Fruit fly (Drosophila melanogaster): ENCODE measurements around the gene CycD.

Gene CycD

dm6 chrX:15867863-15868262, 41.6 kb downstream of the CycD start, which contains the start of gene Gapdh2 (continued):
- TF ChIP-seq slp2 (GFP tag; optimal IDR thresholded peaks at IDR 0.05) = peak; percentile 95
- peak; percentile 98 for TF ChIP-seq sim (GFP tag; IDR thresholded peaks at IDR 0.05)
- peak; percentile 99 for TF ChIP-seq CG4424 (GFP tag; optimal IDR thresholded peaks at IDR 0.05)
- peak; percentile 76 for TF ChIP-seq z (GFP tag; IDR thresholded peaks at IDR 0.05)
- peak; percentile 99 for TF ChIP-seq NfI (GFP tag; optimal IDR thresholded peaks at IDR 0.05)
- TF ChIP-seq her (GFP tag; optimal IDR thresholded peaks at IDR 0.05) = peak; percentile 94
- TF ChIP-seq ab (GFP tag; optimal IDR thresholded peaks at IDR 0.05) = peak; percentile 88
- peak; percentile 63 for TF ChIP-seq CG13287 (GFP tag; IDR thresholded peaks at IDR 0.05; ENCODE audit: partially characterized antibody)
- TF ChIP-seq CG7786 (GFP tag; optimal IDR thresholded peaks at IDR 0.05) = peak; percentile 95
- peak; percentile 38 for TF ChIP-seq BEAF-32 (GFP tag; optimal IDR thresholded peaks at IDR 0.05)
- TF ChIP-seq CG4854 (GFP tag; optimal IDR thresholded peaks at IDR 0.05) = peak; percentile 98
- TF ChIP-seq ase (GFP tag; IDR thresholded peaks at IDR 0.05) = peak; percentile 99
- peak; percentile 97 for TF ChIP-seq CG1647 (GFP tag; optimal IDR thresholded peaks at IDR 0.05)
- no peak for TF ChIP-seq lov (optimal IDR thresholded peaks at IDR 0.05)
- TF ChIP-seq lov (GFP tag; IDR thresholded peaks at IDR 0.05) = peak; percentile 98; the same call in 2 of the 3 replicates
- peak; percentile 99 for TF ChIP-seq scrt (GFP tag; optimal IDR thresholded peaks at IDR 0.05)
- peak; percentile 100 for TF ChIP-seq CG6765 (GFP tag; optimal IDR thresholded peaks at IDR 0.05)
- peak; percentile 96 for TF ChIP-seq Poxn (GFP tag; IDR thresholded peaks at IDR 0.05)
- peak; percentile 99 for TF ChIP-seq CG1233 (GFP tag; optimal IDR thresholded peaks at IDR 0.05)
- no peak; the same call in none of the 3 replicates for TF ChIP-seq gce (GFP tag; IDR thresholded peaks at IDR 0.05)
- peak; percentile 97 for TF ChIP-seq CG14667 (GFP tag; IDR thresholded peaks at IDR 0.05)
- TF ChIP-seq Blimp-1 (GFP tag; optimal IDR thresholded peaks at IDR 0.05) = peak; percentile 99
- peak; percentile 100 for TF ChIP-seq CG18599 (GFP tag; optimal IDR thresholded peaks at IDR 0.05)
- TF ChIP-seq tgo (GFP tag; IDR thresholded peaks at IDR 0.05) = peak; percentile 99
- TF ChIP-seq Lpt (GFP tag; optimal IDR thresholded peaks at IDR 0.05) = no peak
- peak; percentile 94 for TF ChIP-seq CG12236 (GFP tag; optimal IDR thresholded peaks at IDR 0.05)
- peak; percentile 97 for TF ChIP-seq tio (GFP tag; optimal IDR thresholded peaks at IDR 0.05)
- TF ChIP-seq dysf (GFP tag; IDR thresholded peaks at IDR 0.05) = peak; percentile 99
- peak; percentile 98 for TF ChIP-seq gcm2 (GFP tag; optimal IDR thresholded peaks at IDR 0.05)
- peak; percentile 94 for TF ChIP-seq CG1792 (GFP tag; optimal IDR thresholded peaks at IDR 0.05)
- peak; percentile 99 for TF ChIP-seq ara (GFP tag; IDR thresholded peaks at IDR 0.05)
- TF ChIP-seq D19B (GFP tag; optimal IDR thresholded peaks at IDR 0.05) = peak; percentile 97
- TF ChIP-seq CG9609 (GFP tag; optimal IDR thresholded peaks at IDR 0.05) = peak; percentile 92
- peak; percentile 94 for TF ChIP-seq tx (GFP tag; optimal IDR thresholded peaks at IDR 0.05)
- TF ChIP-seq jigr1 (GFP tag; IDR thresholded peaks at IDR 0.05) = no peak; the same call in 2 of the 3 replicates
- peak; percentile 99 for TF ChIP-seq MBD-R2 (GFP tag; IDR thresholded peaks at IDR 0.05)
- TF ChIP-seq CG11247 (GFP tag; IDR thresholded peaks at IDR 0.05) = peak; percentile 98
- TF ChIP-seq CG11696 (GFP tag; IDR thresholded peaks at IDR 0.05) = peak; percentile 97
- peak; percentile 97 for TF ChIP-seq CG12155 (GFP tag; optimal IDR thresholded peaks at IDR 0.05)
- peak; percentile 99 for TF ChIP-seq slbo (GFP tag; IDR thresholded peaks at IDR 0.05)
- TF ChIP-seq CG12659 (GFP tag; optimal IDR thresholded peaks at IDR 0.05) = peak; percentile 100
- peak in 1 of 3 experiments; percentile 92 for TF ChIP-seq Stat92E (GFP tag; optimal IDR thresholded peaks at IDR 0.05)
- no peak for TF ChIP-seq CG14860 (GFP tag; IDR thresholded peaks at IDR 0.05; ENCODE audit: partially characterized antibody)
- peak; percentile 100 for TF ChIP-seq Atf6 (GFP tag; IDR thresholded peaks at IDR 0.05)
- peak; percentile 96 for TF ChIP-seq slou (GFP tag; optimal IDR thresholded peaks at IDR 0.05)
- TF ChIP-seq CG4707 (GFP tag; optimal IDR thresholded peaks at IDR 0.05) = peak; percentile 97
- peak; percentile 85 for TF ChIP-seq Usf (GFP tag; optimal IDR thresholded peaks at IDR 0.05)
- TF ChIP-seq CrebB (tag; optimal IDR thresholded peaks at IDR 0.05) = peak; percentile 100
- TF ChIP-seq Drgx (GFP tag; IDR thresholded peaks at IDR 0.05) = peak; percentile 100
- peak; percentile 94 for TF ChIP-seq Mes4 (GFP tag; optimal IDR thresholded peaks at IDR 0.05)
- peak; percentile 100 for TF ChIP-seq Fer2 (tag; optimal IDR thresholded peaks at IDR 0.05)
- peak; percentile 96 for TF ChIP-seq Atf-2 (GFP tag; optimal IDR thresholded peaks at IDR 0.05)

Data from whole organism, embryonic.